Fruit fly (Drosophila melanogaster): ENCODE measurements around the gene Cyp4g1.

The Cyp4g1 gene

dm6 chrX:499589-500041 lies 30.5 kb upstream of the Cyp4g1 start (continued):
- TF ChIP-seq Dll (GFP tag; IDR thresholded peaks at IDR 0.05; ENCODE audit: partially characterized antibody) (no peak), dmrt99B (tag; optimal IDR thresholded peaks at IDR 0.05) (peak; percentile 88), Ravus (GFP tag; IDR thresholded peaks at IDR 0.05) (peak; percentile 33; the same call in 1 of the 2 replicates), zen (tag; optimal IDR thresholded peaks at IDR 0.05) (peak; percentile 20), D19B (GFP tag; optimal IDR thresholded peaks at IDR 0.05) (peak; percentile 77), Nf-YA (GFP tag; IDR thresholded peaks at IDR 0.05) (peak; percentile 41; the same call in 1 of the 2 replicates), CG9817 (tag; optimal IDR thresholded peaks at IDR 0.05) (peak; percentile 80), CG17328 (GFP tag; IDR thresholded peaks at IDR 0.05) (peak; percentile 54; the same call in 1 of the 2 replicates), mirr (GFP tag; optimal IDR thresholded peaks at IDR 0.05) (peak; percentile 80), Neu2 (GFP tag; optimal IDR thresholded peaks at IDR 0.05; ENCODE audit: borderline replicate concordance) (no peak), nerfin-2 (GFP tag; IDR thresholded peaks at IDR 0.05; ENCODE audit: partially characterized antibody) (0 out of 2 replicates have a peak, but pooled peaks have one; percentile 19), CG8281 (tag; optimal IDR thresholded peaks at IDR 0.05) (peak; percentile 65), CG6683 (GFP tag; optimal IDR thresholded peaks at IDR 0.05) (peak; percentile 80), jing (GFP tag; optimal IDR thresholded peaks at IDR 0.05) (peak; percentile 49), CG32532 (GFP tag; IDR thresholded peaks at IDR 0.05) (peak; percentile 73), slp2 (GFP tag; optimal IDR thresholded peaks at IDR 0.05) (peak; percentile 59), CG11085 (GFP tag; IDR thresholded peaks at IDR 0.05) (no peak), CG12769 (tag; optimal IDR thresholded peaks at IDR 0.05) (peak; percentile 92), Awh (GFP tag; IDR thresholded peaks at IDR 0.05) (peak; percentile 77), CrebB (tag; optimal IDR thresholded peaks at IDR 0.05) (peak; percentile 87), sob (GFP tag; IDR thresholded peaks at IDR 0.05) (peak; percentile 84), slbo (GFP tag; IDR thresholded peaks at IDR 0.05) (peak; percentile 69; the same call in 1 of the 2 replicates), CG13123 (GFP tag; optimal IDR thresholded peaks at IDR 0.05) (peak; percentile 53), CG12236 (GFP tag; optimal IDR thresholded peaks at IDR 0.05) (peak; percentile 61), pb (GFP tag; optimal IDR thresholded peaks at IDR 0.05) (peak; percentile 78), Sry-β (GFP tag; optimal IDR thresholded peaks at IDR 0.05) (no peak), rib (GFP tag; IDR thresholded peaks at IDR 0.05) (peak; percentile 77; the same call in 1 of the 2 replicates), CG14860 (GFP tag; IDR thresholded peaks at IDR 0.05; ENCODE audit: partially characterized antibody) (no peak), chif (GFP tag; optimal IDR thresholded peaks at IDR 0.05) (peak; percentile 51 to 71), pum (GFP tag; optimal IDR thresholded peaks at IDR 0.05) (peak; percentile 69), Xrp1 (GFP tag; IDR thresholded peaks at IDR 0.05) (peak; percentile 78), zfh2 (GFP tag; optimal IDR thresholded peaks at IDR 0.05) (peak; percentile 83), CTCF (GFP tag; optimal IDR thresholded peaks at IDR 0.05) (peak; percentile 32), CG4360 (GFP tag; IDR thresholded peaks at IDR 0.05) (0 out of 2 replicates have a peak, but pooled peaks have one; percentile 17), dmrt11E (tag; optimal IDR thresholded peaks at IDR 0.05) (peak; percentile 47), CG13287 (GFP tag; IDR thresholded peaks at IDR 0.05; ENCODE audit: partially characterized antibody) (peak; percentile 18), CG13894 (tag; optimal IDR thresholded peaks at IDR 0.05) (peak; percentile 90), btn (GFP tag; optimal IDR thresholded peaks at IDR 0.05) (peak; percentile 54), CG12942 (GFP tag; optimal IDR thresholded peaks at IDR 0.05) (peak; percentile 60), yki (optimal IDR thresholded peaks at IDR 0.05) (no peak), Gug (GFP tag; IDR thresholded peaks at IDR 0.05) (peak; percentile 37; the same call in 1 of the 4 replicates), CG8765 (GFP tag; IDR thresholded peaks at IDR 0.05) (no peak), Oaz (GFP tag; IDR thresholded peaks at IDR 0.05) (peak; percentile 58), Max (GFP tag; optimal IDR thresholded peaks at IDR 0.05) (peak; percentile 75), BtbVII (GFP tag; optimal IDR thresholded peaks at IDR 0.05) (peak; percentile 90), CG32772 (GFP tag; IDR thresholded peaks at IDR 0.05) (peak; percentile 53; the same call in 1 of the 2 replicates), run (tag; optimal IDR thresholded peaks at IDR 0.05) (peak; percentile 75), CG4328 (GFP tag; optimal IDR thresholded peaks at IDR 0.05) (peak; percentile 81), Nf-YC (tag; optimal IDR thresholded peaks at IDR 0.05) (peak; percentile 74), ap (GFP tag; IDR thresholded peaks at IDR 0.05) (no peak), Tbp (GFP tag; optimal IDR thresholded peaks at IDR 0.05) (no peak)
